Worm (Caenorhabditis elegans) whole organism, mixed stage, embryonic: ENCODE results near the gene hrg-3.

Experiments
- ceh-39 ChIP-seq: fragments of 150-350 bp; optimal IDR thresholded peaks from 2 replicates; lab custom pipeline; 2014; ENCODE audit warnings: missing biosample characterization, missing genetic modification characterization
- drap-1 ChIP-seq: fragments of 200-800 bp; sonication (Bioruptor generic); optimal IDR thresholded peaks from 3 replicates; lab custom pipeline; 2018; ENCODE audit warnings: mild to moderate bottlenecking, missing genetic modification characterization, missing compliant biosample characterization
- elt-3 ChIP-seq: fragments of 150-350 bp; optimal IDR thresholded peaks from 2 replicates; lab custom pipeline; 2014; ENCODE audit warnings: missing biosample characterization, missing genetic modification characterization
- mep-1 ChIP-seq: fragments of 150-350 bp; optimal IDR thresholded peaks from 2 replicates; lab custom pipeline; 2017; ENCODE audit warnings: missing biosample characterization, missing genetic modification reagents, missing genetic modification characterization, inconsistent platforms
- unc-62 ChIP-seq: fragments of 150-350 bp; optimal IDR thresholded peaks from 2 replicates; lab custom pipeline; 2014; ENCODE audit warnings: missing biosample characterization, missing genetic modification reagents, missing genetic modification characterization

DNA sequence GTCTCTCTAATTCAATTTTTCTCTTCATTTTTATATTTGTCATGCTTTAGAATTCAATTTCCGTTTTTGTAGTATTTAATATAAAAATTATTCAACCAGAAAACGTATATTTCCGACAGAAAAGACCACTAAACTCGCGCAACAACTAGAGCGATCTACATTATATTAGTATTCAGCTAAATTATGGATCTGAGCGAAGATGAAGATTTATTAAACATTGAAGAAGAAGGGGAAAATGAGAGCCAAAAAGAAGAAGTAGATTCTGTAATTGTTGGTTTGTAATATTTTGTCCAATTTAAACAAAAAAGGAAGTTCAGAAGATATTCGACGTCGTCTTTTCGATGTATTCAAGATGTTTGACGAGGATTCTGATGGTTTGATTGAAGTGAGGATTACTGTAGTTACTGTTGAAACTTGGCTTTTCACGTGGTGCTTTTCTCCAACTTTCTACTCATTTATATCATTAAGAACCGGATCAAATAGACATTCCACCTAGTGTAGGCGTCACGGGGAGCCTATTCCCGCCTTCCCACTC lies 22.3 kb upstream of the hrg-3 start, which contains the start of gene cal-7:
- TF ChIP-seq ceh-39 (tag; lab: Kevin White, UChicago): no peak
- no peak for TF ChIP-seq drap-1 (GFP tag; lab: Kevin White, UChicago)
- TF ChIP-seq elt-3: no peak
- no peak for TF ChIP-seq unc-62
- no peak for TF ChIP-seq mep-1 (tag; lab: Kevin White, UChicago)
